Worm (Caenorhabditis elegans) whole organism, young adult: ENCODE data around the gene AH6.3.

Source experiments
- C17E4.6 ChIP-seq: fragments of 200-800 bp; sonication (Bioruptor generic); IDR thresholded peaks from 2 replicates; pipeline ENCODE4 v1.3.6; 2022; ENCODE audit warnings: missing genetic modification reagents, missing genetic modification characterization, missing compliant biosample characterization
- F10E7.11 ChIP-seq: sonication (generic microtip); optimal IDR thresholded peaks from 2 replicates; lab custom pipeline; 2017; ENCODE audit warnings: mild to moderate bottlenecking, missing genetic modification characterization, moderate library complexity, missing compliant biosample characterization
- ama-1 ChIP-seq, 3 experiments: fragments of 150-350 bp in 1 of 3; sonication (generic microtip) in 2 of 3; optimal IDR thresholded peaks; 2 replicates each; lab custom pipeline; 2014 to 2018; ENCODE audit warnings: missing biosample characterization in 2 of 3, missing genetic modification characterization in 2 of 3, missing genetic modification reagents in 2 of 3
- cebp-1 ChIP-seq, 2 experiments: fragments of 200-800 bp in 1 of 2; sonication (Bioruptor generic) in 1 of 2; sonication (generic microtip) in 1 of 2; IDR thresholded peaks in 1 of 2; optimal IDR thresholded peaks in 1 of 2; 2 replicates each; pipeline versions ENCODE4 v1.3.6 to Lab custom; 2017 to 2022; ENCODE audit warnings: missing compliant biosample characterization in 2 of 2, missing genetic modification characterization in 2 of 2, mild to moderate bottlenecking in 1 of 2, missing genetic modification reagents in 1 of 2, moderate library complexity in 1 of 2
- ceh-40 ChIP-seq: fragments of 200-800 bp; sonication (Bioruptor generic); IDR thresholded peaks from 2 replicates; pipeline ENCODE4 v1.3.6; 2022; ENCODE audit warnings: missing genetic modification characterization, missing compliant biosample characterization
- ceh-58 ChIP-seq: fragments of 200-800 bp; sonication (Bioruptor generic); IDR thresholded peaks from 2 replicates; pipeline ENCODE4 v1.3.6; 2022; ENCODE audit warnings: missing genetic modification characterization, missing compliant biosample characterization
- egl-18 ChIP-seq: fragments of 200-800 bp; sonication (Bioruptor generic); IDR thresholded peaks from 2 replicates; pipeline ENCODE4 v1.3.6; 2022; ENCODE audit warnings: missing genetic modification reagents, missing genetic modification characterization, missing compliant biosample characterization
- hlh-26 ChIP-seq: fragments of 200-800 bp; sonication (Bioruptor generic); conservative IDR thresholded peaks from 2 replicates; pipeline ENCODE4 v1.3.6; 2022; ENCODE audit warnings: missing genetic modification reagents, missing genetic modification characterization, missing compliant biosample characterization
- lin-35 ChIP-seq, 3 experiments: fragments of 150-350 bp in 2 of 3; sonication (generic microtip) in 1 of 3; optimal IDR thresholded peaks; 2 replicates each; lab custom pipeline; 2014 to 2018; ENCODE audit warnings: missing biosample characterization in 3 of 3, missing genetic modification characterization in 3 of 3, missing genetic modification reagents in 3 of 3
- mes-4 ChIP-seq: sonication (generic microtip); optimal IDR thresholded peaks from 2 replicates; lab custom pipeline; 2016; ENCODE audit warnings: missing genotype, missing genetic modification characterization, missing compliant biosample characterization
- pha-4 ChIP-seq: fragments of 150-350 bp; sonication (generic microtip); optimal IDR thresholded peaks from 2 replicates; lab custom pipeline; 2014; ENCODE audit warnings: missing biosample characterization, missing genetic modification reagents, missing genetic modification characterization
- tbx-9 ChIP-seq: sonication (generic microtip); optimal IDR thresholded peaks from 2 replicates; lab custom pipeline; 2016; ENCODE audit warnings: borderline replicate concordance, missing genetic modification characterization, inconsistent platforms, missing compliant biosample characterization
- unc-62 ChIP-seq: fragments of 150-350 bp; optimal IDR thresholded peaks from 2 replicates; lab custom pipeline; 2014; ENCODE audit warnings: missing biosample characterization, missing genetic modification reagents, missing genetic modification characterization
- zim-3 ChIP-seq: sonication (generic microtip); optimal IDR thresholded peaks from 2 replicates; lab custom pipeline; 2017; ENCODE audit warnings: mild to moderate bottlenecking, missing genetic modification characterization, moderate library complexity, missing compliant biosample characterization

DNA sequence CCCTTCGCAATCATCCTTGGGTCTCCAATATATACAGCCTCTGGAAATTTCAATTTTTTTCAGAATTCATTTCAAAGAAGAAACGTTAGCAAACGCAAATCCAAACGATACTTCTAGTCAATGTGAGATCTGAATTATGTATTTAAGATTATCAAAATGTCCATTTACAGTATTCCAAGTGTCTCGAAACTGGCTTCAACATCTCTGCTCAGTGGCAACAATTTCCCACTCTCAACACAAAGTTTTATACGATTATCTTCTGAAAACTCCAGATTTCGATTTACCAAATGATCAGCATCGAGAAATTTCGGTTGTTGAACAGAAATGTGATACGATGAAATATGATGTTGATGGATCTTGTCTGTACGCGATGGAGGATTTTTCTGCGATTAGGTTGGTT is 37.7 kb downstream of the AH6.3 start:
- TF ChIP-seq tbx-9 (tag; lab: Kevin White, UChicago) (no peak), F10E7.11 (tag; lab: Kevin White, UChicago) (no peak), C17E4.6 (GFP tag; lab: Robert Waterston, UW) (no peak), cebp-1 (GFP tag; IDR thresholded peaks at IDR 0.05; lab: Robert Waterston, UW) (no peak), cebp-1 (tag; optimal IDR thresholded peaks at IDR 0.05; lab: Kevin White, UChicago) (no peak), pha-4 (tag; lab: Kevin White, UChicago) (no peak), unc-62 (GFP tag; lab: Kevin White, UChicago) (no peak), ceh-58 (no peak), mes-4 (tag; lab: Kevin White, UChicago) (no peak), zim-3 (no peak), lin-35 (GFP tag; optimal IDR thresholded peaks at IDR 0.05; lab: Kevin White, UChicago) (no peak), ceh-40 (GFP tag; lab: Robert Waterston, UW) (no peak), hlh-26 (GFP tag; lab: Robert Waterston, UW) (no peak), egl-18 (GFP tag; lab: Robert Waterston, UW) (no peak), ama-1 (optimal IDR thresholded peaks at IDR 0.05; lab: Kevin White, UChicago) (no peak), ama-1 (GFP tag; optimal IDR thresholded peaks at IDR 0.05; lab: Kevin White, UChicago) (no peak)
